Fruit fly (Drosophila melanogaster) whole organism, embryonic: ENCODE data around the gene ssp.

Experiments
- Atf-2 ChIP-seq: fragments of 200-800 bp; sonication (Bioruptor generic); optimal IDR thresholded peaks from 2 replicates; lab custom pipeline; 2016; ENCODE audit warnings: missing biosample characterization, missing genetic modification characterization
- B-H1 ChIP-seq: fragments of 200-800 bp; sonication (Bioruptor generic); IDR thresholded peaks from 3 replicates; pipeline ENCODE4 v1.3.6; 2022; ENCODE audit warnings: missing biosample characterization, missing genetic modification characterization
- CG10366 ChIP-seq: fragments of 200-800 bp; sonication (Bioruptor generic); IDR thresholded peaks from 2 replicates; pipeline ENCODE4 v1.3.6; 2022; ENCODE audit warnings: missing biosample characterization, missing genetic modification characterization
- CG11398 ChIP-seq: fragments of 200-800 bp; sonication (Bioruptor generic); optimal IDR thresholded peaks from 2 replicates; lab custom pipeline; 2016; ENCODE audit warnings: missing biosample characterization, missing genetic modification characterization
- CG11456 ChIP-seq: fragments of 200-800 bp; sonication (Bioruptor generic); IDR thresholded peaks from 3 replicates; pipeline ENCODE4 v1.3.6; 2022; ENCODE audit warnings: missing biosample characterization, missing genetic modification characterization
- CG11560 ChIP-seq: fragments of 200-800 bp; sonication (Bioruptor generic); IDR thresholded peaks from 3 replicates; pipeline ENCODE4 v1.3.6; 2022; ENCODE audit warnings: missing biosample characterization, missing genetic modification characterization
- CG12942 ChIP-seq: fragments of 200-800 bp; sonication (Bioruptor generic); optimal IDR thresholded peaks from 3 replicates; lab custom pipeline; 2016; ENCODE audit warnings: missing biosample characterization, missing genetic modification characterization
- CG14667 ChIP-seq: fragments of 200-800 bp; sonication (Bioruptor generic); IDR thresholded peaks from 2 replicates; pipeline ENCODE4 v1.3.6; 2022; ENCODE audit warnings: missing biosample characterization, missing genetic modification characterization
- CG15514 ChIP-seq: fragments of 200-800 bp; sonication (Bioruptor generic); optimal IDR thresholded peaks from 3 replicates; lab custom pipeline; 2017; ENCODE audit warnings: missing biosample characterization, missing genetic modification characterization, mild to moderate bottlenecking, moderate library complexity, missing genetic modification reagents
- CG1603 ChIP-seq: fragments of 200-800 bp; sonication (Bioruptor generic); optimal IDR thresholded peaks from 2 replicates; lab custom pipeline; 2019; ENCODE audit warnings: missing biosample characterization, mild to moderate bottlenecking, missing genetic modification characterization, moderate library complexity
- CG17186 ChIP-seq: fragments of 200-800 bp; sonication (Bioruptor generic); optimal IDR thresholded peaks from 3 replicates; lab custom pipeline; 2017; ENCODE audit warnings: missing biosample characterization, missing genetic modification reagents, missing genetic modification characterization
- CG18011 ChIP-seq: fragments of 200-800 bp; sonication (Bioruptor generic); optimal IDR thresholded peaks from 2 replicates; lab custom pipeline; 2017; ENCODE audit warnings: missing biosample characterization, missing genetic modification characterization, mild to moderate bottlenecking, moderate library complexity, missing genotype
- CG43689 ChIP-seq: fragments of 200-800 bp; sonication (Bioruptor generic); IDR thresholded peaks from 2 replicates; pipeline ENCODE4 v1.3.6; 2022; ENCODE audit warnings: missing biosample characterization, missing genetic modification characterization
- CG4617 ChIP-seq: fragments of 200-800 bp; sonication (Bioruptor generic); optimal IDR thresholded peaks from 3 replicates; lab custom pipeline; 2016; ENCODE audit warnings: missing biosample characterization, missing genetic modification characterization, borderline replicate concordance
- CG6272 ChIP-seq: fragments of 200-800 bp; sonication (Bioruptor generic); IDR thresholded peaks from 2 replicates; pipeline ENCODE4 v1.3.6; 2022; ENCODE audit warnings: missing biosample characterization, missing genetic modification characterization
- CG7357 ChIP-seq: fragments of 200-800 bp; sonication (Bioruptor generic); IDR thresholded peaks from 3 replicates; pipeline ENCODE4 v1.3.6; 2022; ENCODE audit warnings: missing biosample characterization, missing genetic modification characterization
- CG9609 ChIP-seq: fragments of 200-800 bp; sonication (Bioruptor generic); optimal IDR thresholded peaks from 3 replicates; lab custom pipeline; 2016; ENCODE audit warnings: missing biosample characterization, missing genetic modification characterization
- CG9797 ChIP-seq: fragments of 200-800 bp; sonication (Bioruptor generic); optimal IDR thresholded peaks from 3 replicates; lab custom pipeline; 2018; ENCODE audit warnings: missing biosample characterization, mild to moderate bottlenecking, missing genetic modification characterization
- CkIIα-i1 ChIP-seq: fragments of 200-800 bp; sonication (Bioruptor generic); IDR thresholded peaks from 2 replicates; pipeline ENCODE4 v1.3.6; 2022; ENCODE audit warnings: missing biosample characterization, missing genetic modification characterization
- CrebB ChIP-seq: fragments of 200-800 bp; sonication (Bioruptor generic); optimal IDR thresholded peaks from 3 replicates; lab custom pipeline; 2018; ENCODE audit warnings: missing biosample characterization, mild to moderate bottlenecking, missing genetic modification characterization
- Ets65A ChIP-seq: fragments of 200-800 bp; sonication (Bioruptor generic); peaks from one replicate; lab custom pipeline; 2016; ENCODE audit warnings: missing biosample characterization, missing genetic modification characterization
- Fer3 ChIP-seq: fragments of 200-800 bp; sonication (Bioruptor generic); optimal IDR thresholded peaks from 2 replicates; lab custom pipeline; 2018; ENCODE audit warnings: missing biosample characterization, mild to moderate bottlenecking, missing genetic modification characterization, moderate library complexity
- HLH54F ChIP-seq: fragments of 200-800 bp; sonication (Bioruptor generic); optimal IDR thresholded peaks from 3 replicates; lab custom pipeline; 2016; ENCODE audit warnings: missing biosample characterization, missing genetic modification characterization
- HLHmδ ChIP-seq: fragments of 200-800 bp; sonication (Bioruptor generic); optimal IDR thresholded peaks from 2 replicates; lab custom pipeline; 2018; ENCODE audit warnings: missing biosample characterization, mild to moderate bottlenecking, missing genetic modification characterization, moderate library complexity
- Hr3 ChIP-seq: fragments of 200-800 bp; sonication (Bioruptor generic); optimal IDR thresholded peaks from 3 replicates; lab custom pipeline; 2016; ENCODE audit warnings: missing biosample characterization, missing genetic modification characterization
- Kr ChIP-seq: fragments of 200-800 bp; sonication (Bioruptor generic); optimal IDR thresholded peaks from 2 replicates; lab custom pipeline; 2017; ENCODE audit warnings: missing biosample characterization, mild to moderate bottlenecking, missing genetic modification characterization
- Lpt ChIP-seq: fragments of >200 bp; optimal IDR thresholded peaks from 2 replicates; lab custom pipeline; 2018; ENCODE audit warnings: missing biosample characterization, missing genetic modification characterization
- Mad ChIP-seq: fragments of 200-800 bp; sonication (Bioruptor generic); optimal IDR thresholded peaks from 2 replicates; lab custom pipeline; 2016; ENCODE audit warnings: missing biosample characterization, missing genetic modification characterization
- Max ChIP-seq: fragments of 200-800 bp; sonication (Bioruptor generic); optimal IDR thresholded peaks from 2 replicates; lab custom pipeline; 2016; ENCODE audit warnings: missing biosample characterization, mild to moderate bottlenecking, missing genetic modification characterization
- NFAT ChIP-seq: fragments of 200-800 bp; sonication (Bioruptor generic); IDR thresholded peaks from 2 replicates; pipeline ENCODE4 v1.3.6; 2022; ENCODE audit warnings: missing biosample characterization, missing genetic modification characterization
- NK7.1 ChIP-seq: fragments of 200-800 bp; sonication (Bioruptor generic); optimal IDR thresholded peaks from 3 replicates; lab custom pipeline; 2016; ENCODE audit warnings: missing biosample characterization, missing genetic modification characterization
- Optix ChIP-seq: fragments of 200-800 bp; sonication (Bioruptor generic); IDR thresholded peaks from 3 replicates; pipeline ENCODE4 v1.3.6; 2022; ENCODE audit warnings: missing biosample characterization, missing genetic modification characterization
- Poxn ChIP-seq: fragments of 200-800 bp; sonication (Bioruptor generic); IDR thresholded peaks from 2 replicates; pipeline ENCODE4 v1.3.6; 2022; ENCODE audit warnings: missing biosample characterization, missing genetic modification characterization
- Trl ChIP-seq, 3 experiments: fragments of >200 bp in 2 of 3; fragments of 200-800 bp in 1 of 3; sonication (Bioruptor generic) in 1 of 3; optimal IDR thresholded peaks; 2 replicates in 1 of 3; 3 replicates in 2 of 3; lab custom pipeline; 2016 to 2017; ENCODE audit warnings: missing biosample characterization in 1 of 3, missing genetic modification characterization in 1 of 3
- bowl ChIP-seq: fragments of 200-800 bp; sonication (Bioruptor generic); IDR thresholded peaks from 2 replicates; pipeline ENCODE4 v1.3.6; 2022; ENCODE audit warnings: missing biosample characterization, missing genetic modification characterization
- chif ChIP-seq, 2 experiments: fragments of 200-800 bp; sonication (Bioruptor generic); optimal IDR thresholded peaks; 3 replicates each; lab custom pipeline; 2016; ENCODE audit warnings: missing biosample characterization in 2 of 2, missing genetic modification characterization in 2 of 2
- dimm ChIP-seq: fragments of 200-800 bp; sonication (Bioruptor generic); IDR thresholded peaks from 2 replicates; pipeline ENCODE4 v1.3.6; 2022; ENCODE audit warnings: missing biosample characterization, missing genetic modification characterization
- dpn ChIP-seq, 2 experiments: fragments of 200-800 bp; sonication (Bioruptor generic); optimal IDR thresholded peaks; 3 replicates each; lab custom pipeline; 2016; ENCODE audit warnings: missing biosample characterization in 2 of 2, missing genetic modification characterization in 2 of 2
- dysf ChIP-seq: fragments of 200-800 bp; sonication (Bioruptor generic); IDR thresholded peaks from 3 replicates; pipeline ENCODE4 v1.3.6; 2022; ENCODE audit warnings: missing biosample characterization, missing genetic modification characterization
- emc ChIP-seq: fragments of 200-800 bp; sonication (Bioruptor generic); optimal IDR thresholded peaks from 2 replicates; lab custom pipeline; 2016; ENCODE audit warnings: missing biosample characterization, missing genetic modification characterization
- gsb ChIP-seq: fragments of 200-800 bp; sonication (Bioruptor generic); IDR thresholded peaks from 2 replicates; pipeline ENCODE4 v1.3.6; 2022; ENCODE audit warnings: missing biosample characterization, missing genetic modification characterization
- gt ChIP-seq: fragments of 200-800 bp; sonication (Bioruptor generic); IDR thresholded peaks from 2 replicates; pipeline ENCODE4 v1.3.6; 2022; ENCODE audit warnings: missing biosample characterization, missing genetic modification characterization
- mld ChIP-seq: fragments of 200-800 bp; sonication (Bioruptor generic); IDR thresholded peaks from 3 replicates; pipeline ENCODE4 v1.3.6; 2022; ENCODE audit warnings: missing biosample characterization, missing genetic modification characterization; ENCODE audit not compliant: partially characterized antibody
- pb ChIP-seq: fragments of 200-800 bp; sonication (Bioruptor generic); optimal IDR thresholded peaks from 3 replicates; lab custom pipeline; 2016; ENCODE audit warnings: missing biosample characterization, missing genetic modification characterization
- pros ChIP-seq: fragments of 200-800 bp; sonication (Bioruptor generic); optimal IDR thresholded peaks from 3 replicates; lab custom pipeline; 2019; ENCODE audit warnings: missing biosample characterization, mild to moderate bottlenecking, missing genetic modification characterization, moderate library complexity
- pzg ChIP-seq: fragments of 200-800 bp; sonication (Bioruptor generic); optimal IDR thresholded peaks from 3 replicates; lab custom pipeline; 2018; ENCODE audit warnings: missing biosample characterization, mild to moderate bottlenecking, missing genetic modification characterization, moderate library complexity
- sc ChIP-seq, 3 experiments: fragments of >200 bp in 2 of 3; fragments of 200-800 bp in 1 of 3; sonication (Bioruptor generic) in 1 of 3; optimal IDR thresholded peaks; 2 replicates in 2 of 3; 3 replicates in 1 of 3; lab custom pipeline; 2017; ENCODE audit warnings: mild to moderate bottlenecking in 1 of 3, missing biosample characterization in 1 of 3, missing genetic modification characterization in 1 of 3, missing genetic modification reagents in 1 of 3
- sr ChIP-seq: fragments of 200-800 bp; sonication (Bioruptor generic); IDR thresholded peaks from 3 replicates; pipeline ENCODE4 v1.3.6; 2022; ENCODE audit warnings: missing biosample characterization, missing genetic modification characterization
- stc ChIP-seq: fragments of 200-800 bp; sonication (Bioruptor generic); IDR thresholded peaks from 2 replicates; pipeline ENCODE4 v1.3.6; 2022; ENCODE audit warnings: missing biosample characterization, missing genetic modification characterization
- z ChIP-seq: fragments of 200-800 bp; sonication (Bioruptor generic); IDR thresholded peaks from 3 replicates; pipeline ENCODE4 v1.3.6; 2022; ENCODE audit warnings: missing biosample characterization, missing genetic modification characterization

Gene ssp

dm6 chr3L:12124975-12125374 lies 6.9 kb downstream of the ssp start, which contains the start of gene yps (continued):
- TF ChIP-seq NK7.1 (GFP tag; lab: Kevin White, UChicago), result peak; percentile 92
- 0 out of 2 replicates have a peak, but pooled peaks have one; percentile 17 for TF ChIP-seq Poxn (GFP tag; lab: Robert Waterston, UW)
- TF ChIP-seq Trl (optimal IDR thresholded peaks at IDR 0.05; lab: Kevin White, UChicago), result no peak
- TF ChIP-seq Trl (GFP tag; optimal IDR thresholded peaks at IDR 0.05; lab: Kevin White, UChicago), result peak; percentile 96
- peak; percentile 58; the same call in 1 of the 2 replicates for TF ChIP-seq CG6272 (GFP tag; lab: Robert Waterston, UW)
- peak; percentile 96 for TF ChIP-seq sr (GFP tag; lab: Robert Waterston, UW)
- peak; percentile 95 for TF ChIP-seq pzg
- TF ChIP-seq pros, result peak; percentile 24
- TF ChIP-seq z, result peak; percentile 73; the same call in 2 of the 3 replicates
- TF ChIP-seq Ets65A, result peak; percentile 99
- TF ChIP-seq Fer3 (tag; lab: Kevin White, UChicago), result peak; percentile 95
- TF ChIP-seq CkIIα-i1 (GFP tag; lab: Robert Waterston, UW), result peak; percentile 62; the same call in 1 of the 2 replicates
- TF ChIP-seq dysf (GFP tag; lab: Robert Waterston, UW), result peak; percentile 83
- peak; percentile 74 for TF ChIP-seq gsb (GFP tag; lab: Robert Waterston, UW)
- TF ChIP-seq CrebB (tag; lab: Kevin White, UChicago), result peak; percentile 97
- TF ChIP-seq CG18011 (GFP tag; lab: Kevin White, UChicago), result peak; percentile 89
- peak; percentile 87 to 96 for TF ChIP-seq dpn (GFP tag; optimal IDR thresholded peaks at IDR 0.05; lab: Kevin White, UChicago)
- peak; percentile 83 for TF ChIP-seq CG43689
- peak; percentile 96 for TF ChIP-seq pb (GFP tag; lab: Kevin White, UChicago)
- TF ChIP-seq Atf-2 (GFP tag; lab: Kevin White, UChicago), result peak; percentile 87
- TF ChIP-seq sc (optimal IDR thresholded peaks at IDR 0.05; lab: Kevin White, UChicago), result no peak
- TF ChIP-seq sc (GFP tag; optimal IDR thresholded peaks at IDR 0.05; lab: Kevin White, UChicago), result peak; percentile 90
- 0 out of 3 replicates have a peak, but pooled peaks have one; percentile 27 for TF ChIP-seq mld (GFP tag; lab: Robert Waterston, UW)
- TF ChIP-seq HLHmδ, result peak; percentile 100
- TF ChIP-seq CG11398 (GFP tag; lab: Kevin White, UChicago), result peak; percentile 96
- peak; percentile 97 for TF ChIP-seq CG1603 (tag; lab: Kevin White, UChicago)
- peak; percentile 94 for TF ChIP-seq stc (GFP tag; lab: Robert Waterston, UW)
- peak; percentile 80 for TF ChIP-seq Kr (GFP tag; lab: Kevin White, UChicago)
- TF ChIP-seq dimm (GFP tag; lab: Robert Waterston, UW), result no peak; the same call in 1 of the 2 replicates
- no peak for TF ChIP-seq Lpt (GFP tag; lab: Kevin White, UChicago)
- peak; percentile 92 for TF ChIP-seq Max
- TF ChIP-seq CG9797, result peak; percentile 73
- peak; percentile 96 for TF ChIP-seq CG15514 (GFP tag; lab: Kevin White, UChicago)
- peak; percentile 74 for TF ChIP-seq Hr3 (GFP tag; lab: Kevin White, UChicago)
- TF ChIP-seq CG11456 (GFP tag; lab: Robert Waterston, UW), result peak; percentile 97
- peak; percentile 55 for TF ChIP-seq gt (GFP tag; lab: Robert Waterston, UW)
- peak; percentile 94 for TF ChIP-seq Mad (GFP tag; lab: Kevin White, UChicago)
- no peak for TF ChIP-seq CG7357 (GFP tag; lab: Robert Waterston, UW)
- TF ChIP-seq B-H1 (GFP tag; lab: Robert Waterston, UW), result peak; percentile 74; the same call in 2 of the 3 replicates
- peak; percentile 96 for TF ChIP-seq NFAT (GFP tag; lab: Robert Waterston, UW)
- peak; percentile 86 for TF ChIP-seq CG10366 (GFP tag; lab: Robert Waterston, UW)
- TF ChIP-seq CG17186 (GFP tag; lab: Kevin White, UChicago), result peak; percentile 100
- peak; percentile 86 for TF ChIP-seq emc (GFP tag; lab: Kevin White, UChicago)
- TF ChIP-seq Optix (GFP tag; lab: Robert Waterston, UW), result peak; percentile 88
- peak; percentile 75 for TF ChIP-seq CG4617 (GFP tag; lab: Kevin White, UChicago)
- peak; percentile 64; the same call in 1 of the 2 replicates for TF ChIP-seq CG14667 (GFP tag; lab: Robert Waterston, UW)
- TF ChIP-seq CG11560 (tag; lab: Robert Waterston, UW), result peak; percentile 49; the same call in 1 of the 3 replicates
- peak; percentile 81 to 94 for TF ChIP-seq chif (GFP tag; optimal IDR thresholded peaks at IDR 0.05; lab: Kevin White, UChicago)
- peak; percentile 84 for TF ChIP-seq CG12942 (GFP tag; lab: Kevin White, UChicago)
- peak; percentile 90 for TF ChIP-seq CG9609 (GFP tag; lab: Kevin White, UChicago)
- peak; percentile 87 for TF ChIP-seq HLH54F (GFP tag; lab: Kevin White, UChicago)
- peak; percentile 80 for TF ChIP-seq bowl (GFP tag; lab: Robert Waterston, UW)
